Worm (Caenorhabditis elegans): ENCODE data around the gene str-45.

- TF ChIP-seq B0310.2 (tag; optimal IDR thresholded peaks at IDR 0.05) (no peak), tbx-37 (GFP tag; conservative IDR thresholded peaks at IDR 0.05) (no peak), ama-1 (optimal IDR thresholded peaks at IDR 0.05) (no peak), scrt-1 (GFP tag; IDR thresholded peaks at IDR 0.05) (no peak), pes-1 (GFP tag; IDR thresholded peaks at IDR 0.05) (no peak), flt-1 (GFP tag; IDR thresholded peaks at IDR 0.05) (no peak), tbx-11 (GFP tag; IDR thresholded peaks at IDR 0.05) (no peak), hnd-1 (tag; optimal IDR thresholded peaks at IDR 0.05) (no peak), ets-7 (tag; optimal IDR thresholded peaks at IDR 0.05) (no peak), sea-1 (GFP tag; conservative IDR thresholded peaks at IDR 0.05) (no peak), hmbx-1 (tag; optimal IDR thresholded peaks at IDR 0.05) (no peak), tra-4 (tag; optimal IDR thresholded peaks at IDR 0.05) (no peak), F13C5.2 (tag; optimal IDR thresholded peaks at IDR 0.05) (no peak)
Observed at ce11 chrV:15132423-15132822, 26.4 kb upstream of the str-45 start, which contains the start of gene str-171.
